Fruit fly (Drosophila melanogaster) whole organism, pupa: ENCODE measurements around the gene holn1.

Experiments
- CG10348 ChIP-seq: fragments of 200-800 bp; sonication (Bioruptor generic); IDR thresholded peaks from 2 replicates; pipeline ENCODE4 v1.3.6; 2022; ENCODE audit warnings: missing biosample characterization, missing genetic modification characterization
- CG12605 ChIP-seq: fragments of 200-800 bp; sonication (Bioruptor generic); IDR thresholded peaks from 2 replicates; pipeline ENCODE4 v1.3.6; 2022; ENCODE audit warnings: missing biosample characterization, missing genetic modification characterization
- CG13204 ChIP-seq: fragments of 200-800 bp; sonication (Bioruptor generic); optimal IDR thresholded peaks from 2 replicates; lab custom pipeline; 2018; ENCODE audit warnings: missing biosample characterization, mild to moderate bottlenecking, missing genetic modification characterization, moderate library complexity
- CG15710 ChIP-seq: fragments of 200-800 bp; sonication (Bioruptor generic); optimal IDR thresholded peaks from 2 replicates; lab custom pipeline; 2018; ENCODE audit warnings: missing biosample characterization, mild to moderate bottlenecking, missing genetic modification characterization, moderate library complexity
- CG34367 ChIP-seq: fragments of 200-800 bp; sonication (Bioruptor generic); optimal IDR thresholded peaks from 2 replicates; lab custom pipeline; 2018; ENCODE audit warnings: missing biosample characterization, mild to moderate bottlenecking, missing genetic modification characterization
- EcR ChIP-seq: fragments of 200-800 bp; sonication (Bioruptor generic); optimal IDR thresholded peaks from 3 replicates; lab custom pipeline; 2019; ENCODE audit warnings: missing biosample characterization, missing genetic modification characterization, mild to moderate bottlenecking, moderate library complexity, missing genetic modification reagents
- Pif1A ChIP-seq: fragments of 200-800 bp; sonication (Bioruptor generic); optimal IDR thresholded peaks from 3 replicates; lab custom pipeline; 2016; ENCODE audit warnings: missing biosample characterization, missing genetic modification characterization
- gl ChIP-seq: fragments of 200-800 bp; sonication (Bioruptor generic); optimal IDR thresholded peaks from 2 replicates; lab custom pipeline; 2018; ENCODE audit warnings: missing biosample characterization, mild to moderate bottlenecking, missing genetic modification characterization

DNA sequence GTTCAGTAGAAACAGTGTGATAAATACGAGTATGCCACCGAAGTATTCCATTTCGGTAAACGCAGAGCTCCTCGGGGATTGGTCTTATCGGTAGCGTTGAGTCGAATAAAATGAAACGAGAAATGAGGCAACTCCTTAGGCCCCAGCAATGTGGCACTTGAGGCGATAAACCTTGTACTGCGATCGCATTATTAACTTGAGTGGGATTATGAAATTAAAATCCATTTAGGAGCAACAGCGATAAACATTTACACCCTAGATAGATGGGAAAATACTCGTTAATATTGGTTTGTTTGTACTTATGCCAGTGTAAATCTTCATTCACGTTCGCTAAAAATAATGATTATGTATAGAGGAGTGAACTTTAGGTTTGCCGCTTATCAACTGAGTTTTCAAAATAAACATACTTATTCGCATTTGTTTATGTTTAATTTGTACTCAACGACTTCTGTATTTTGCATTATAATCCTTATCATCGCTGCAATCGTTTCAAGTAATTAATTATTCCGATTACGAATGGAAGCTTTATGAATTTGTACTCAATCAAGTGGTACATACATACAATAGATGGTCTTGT, 20.2 kb downstream of the holn1 start:
- TF ChIP-seq gl (tag; lab: Kevin White, UChicago) = no peak
- TF ChIP-seq CG10348 (GFP tag; lab: Robert Waterston, UW) = no peak
- TF ChIP-seq CG13204 (GFP tag; lab: Kevin White, UChicago) = no peak
- no peak for TF ChIP-seq CG34367 (tag; lab: Kevin White, UChicago)
- no peak for TF ChIP-seq CG12605 (GFP tag; lab: Robert Waterston, UW)
- no peak for TF ChIP-seq EcR
- no peak for TF ChIP-seq Pif1A (GFP tag; lab: Kevin White, UChicago)
- TF ChIP-seq CG15710 = no peak
